Worm (Caenorhabditis elegans) whole organism, L2 larva: ENCODE results near the gene decr-1.2.

Experiments used
- C34F6.9 ChIP-seq: fragments of 150-350 bp; optimal IDR thresholded peaks from 2 replicates; lab custom pipeline; 2014; ENCODE audit warnings: missing biosample characterization, missing genetic modification characterization
- ama-1 ChIP-seq: fragments of 150-350 bp; optimal IDR thresholded peaks from 2 replicates; lab custom pipeline; 2018; ENCODE audit warnings: inconsistent platforms
- ceh-82 ChIP-seq: fragments of 150-350 bp; optimal IDR thresholded peaks from 2 replicates; lab custom pipeline; 2014; ENCODE audit warnings: missing biosample characterization, missing genetic modification characterization
- lsy-2 ChIP-seq, 2 experiments: fragments of 150-350 bp in 1 of 2; sonication (generic microtip) in 1 of 2; optimal IDR thresholded peaks; 2 replicates each; lab custom pipeline; 2014 to 2017; ENCODE audit warnings: missing biosample characterization in 2 of 2, missing genetic modification characterization in 2 of 2
- nhr-10 ChIP-seq: sonication (generic microtip); optimal IDR thresholded peaks from 2 replicates; lab custom pipeline; 2017; ENCODE audit warnings: missing biosample characterization, missing genetic modification characterization
- nhr-12 ChIP-seq: fragments of 150-350 bp; optimal IDR thresholded peaks from 2 replicates; lab custom pipeline; 2014; ENCODE audit warnings: missing biosample characterization, missing genetic modification characterization
- nhr-129 ChIP-seq: fragments of 150-350 bp; optimal IDR thresholded peaks from 2 replicates; lab custom pipeline; 2014; ENCODE audit warnings: missing biosample characterization, missing genetic modification characterization

ce11 chrII:8508956-8509355, 36.5 kb upstream of the decr-1.2 start, which contains the start of gene T13H5.1:
- TF ChIP-seq ama-1 (lab: Kevin White, UChicago) (no peak), ceh-82 (no peak), nhr-129 (tag; lab: Kevin White, UChicago) (no peak), nhr-12 (no peak), C34F6.9 (tag; lab: Kevin White, UChicago) (no peak), nhr-10 (no peak), lsy-2 (tag; optimal IDR thresholded peaks at IDR 0.05; lab: Kevin White, UChicago) (no peak)
